Fruit fly (Drosophila melanogaster) whole organism, prepupa: ENCODE results near the gene CG3213.

Experiments used
- CG10669 ChIP-seq: fragments of 200-800 bp; sonication (Bioruptor generic); optimal IDR thresholded peaks from 3 replicates; lab custom pipeline; 2018; ENCODE audit warnings: missing biosample characterization, mild to moderate bottlenecking, missing genetic modification characterization, moderate library complexity
- CG11294 ChIP-seq: fragments of 200-800 bp; sonication (Bioruptor generic); IDR thresholded peaks from 2 replicates; pipeline ENCODE4 v1.3.6; 2022; ENCODE audit warnings: missing biosample characterization, missing genetic modification characterization
- CG11762 ChIP-seq: fragments of 200-800 bp; sonication (Bioruptor generic); optimal IDR thresholded peaks from 3 replicates; lab custom pipeline; 2016; ENCODE audit warnings: missing biosample characterization, missing genetic modification characterization; ENCODE audit not compliant: insufficient read depth
- CG15336 ChIP-seq: fragments of 200-800 bp; sonication (Bioruptor generic); IDR thresholded peaks from 2 replicates; pipeline ENCODE4 v1.3.6; 2022; ENCODE audit warnings: missing biosample characterization, missing genetic modification characterization
- CG1621 ChIP-seq: fragments of 200-800 bp; sonication (Bioruptor generic); optimal IDR thresholded peaks from 3 replicates; lab custom pipeline; 2018; ENCODE audit warnings: missing biosample characterization, mild to moderate bottlenecking, missing genetic modification characterization
- CG3032 ChIP-seq: fragments of 200-800 bp; optimal IDR thresholded peaks from 2 replicates; lab custom pipeline; 2019; ENCODE audit warnings: missing biosample characterization, mild to moderate bottlenecking, missing genetic modification characterization, moderate library complexity
- CG32006 ChIP-seq: fragments of 200-800 bp; sonication (Bioruptor generic); optimal IDR thresholded peaks from 3 replicates; lab custom pipeline; 2017; ENCODE audit warnings: missing biosample characterization, mild to moderate bottlenecking, missing genetic modification characterization
- CG34406 ChIP-seq: fragments of 200-800 bp; sonication (Bioruptor generic); optimal IDR thresholded peaks from 3 replicates; lab custom pipeline; 2016; ENCODE audit warnings: missing biosample characterization, missing genetic modification characterization
- CG3919 ChIP-seq: fragments of 200-800 bp; sonication (Bioruptor generic); optimal IDR thresholded peaks from 3 replicates; lab custom pipeline; 2016; ENCODE audit warnings: missing biosample characterization, missing genetic modification characterization
- CG4318 ChIP-seq: fragments of 200-800 bp; sonication (Bioruptor generic); optimal IDR thresholded peaks from 3 replicates; lab custom pipeline; 2017; ENCODE audit warnings: missing biosample characterization, mild to moderate bottlenecking, missing genetic modification characterization
- CG6163 ChIP-seq: fragments of 200-800 bp; sonication (Bioruptor generic); IDR thresholded peaks from 3 replicates; pipeline ENCODE4 v1.3.6; 2022; ENCODE audit warnings: missing biosample characterization, missing genetic modification characterization
- CG6792 ChIP-seq: fragments of 200-800 bp; sonication (Bioruptor generic); optimal IDR thresholded peaks from 3 replicates; lab custom pipeline; 2016; ENCODE audit warnings: missing biosample characterization, missing genetic modification characterization
- CG6808 ChIP-seq: fragments of 200-800 bp; sonication (Bioruptor generic); optimal IDR thresholded peaks from 3 replicates; lab custom pipeline; 2017; ENCODE audit warnings: missing biosample characterization, missing genetic modification characterization, mild to moderate bottlenecking, moderate library complexity, missing genetic modification reagents
- CG7368 ChIP-seq: fragments of 200-800 bp; sonication (Bioruptor generic); optimal IDR thresholded peaks from 3 replicates; lab custom pipeline; 2016; ENCODE audit warnings: missing biosample characterization, missing genetic modification characterization
- CG8119 ChIP-seq: fragments of 200-800 bp; sonication (Bioruptor generic); IDR thresholded peaks from 3 replicates; pipeline ENCODE4 v1.3.6; 2022; ENCODE audit warnings: missing biosample characterization, missing genetic modification characterization
- CG8319 ChIP-seq: fragments of 200-800 bp; sonication (Bioruptor generic); optimal IDR thresholded peaks from 3 replicates; lab custom pipeline; 2016; ENCODE audit warnings: missing biosample characterization, missing genetic modification characterization
- CG8632 ChIP-seq: fragments of 200-800 bp; sonication (Bioruptor generic); optimal IDR thresholded peaks from 3 replicates; lab custom pipeline; 2016; ENCODE audit warnings: missing biosample characterization, missing genetic modification characterization
- Eip78C ChIP-seq: fragments of 200-800 bp; sonication (Bioruptor generic); peaks from one replicate; lab custom pipeline; 2016; ENCODE audit warnings: missing biosample characterization, missing genetic modification characterization
- Eip93F ChIP-seq: fragments of 200-800 bp; sonication (Bioruptor generic); optimal IDR thresholded peaks from 2 replicates; lab custom pipeline; 2016; ENCODE audit warnings: missing biosample characterization, mild to moderate bottlenecking, missing genetic modification characterization
- Ets21C ChIP-seq: fragments of 200-800 bp; sonication (Bioruptor generic); optimal IDR thresholded peaks from 3 replicates; lab custom pipeline; 2016; ENCODE audit warnings: missing biosample characterization, missing genetic modification characterization
- Ets96B ChIP-seq: fragments of 200-800 bp; optimal IDR thresholded peaks from 2 replicates; lab custom pipeline; 2019; ENCODE audit warnings: missing biosample characterization, mild to moderate bottlenecking, missing genetic modification characterization, moderate library complexity
- Gug ChIP-seq: fragments of 200-800 bp; sonication (Bioruptor generic); IDR thresholded peaks from 2 replicates; pipeline ENCODE4 v1.3.6; 2022; ENCODE audit warnings: missing biosample characterization, missing genetic modification characterization
- Hr38 ChIP-seq: sonication (Bioruptor generic); optimal IDR thresholded peaks from 2 replicates; lab custom pipeline; 2016; ENCODE audit warnings: missing biosample characterization, missing genetic modification characterization
- Hr39 ChIP-seq: fragments of 200-800 bp; sonication (Bioruptor generic); optimal IDR thresholded peaks from 2 replicates; lab custom pipeline; 2016; ENCODE audit warnings: missing biosample characterization, missing genetic modification characterization
- Hr4 ChIP-seq: fragments of 200-800 bp; sonication (Bioruptor generic); optimal IDR thresholded peaks from 3 replicates; lab custom pipeline; 2016; ENCODE audit warnings: missing biosample characterization, missing genetic modification characterization
- Lpt ChIP-seq: fragments of 200-800 bp; sonication (Bioruptor generic); optimal IDR thresholded peaks from 3 replicates; lab custom pipeline; 2016; ENCODE audit warnings: missing biosample characterization, missing genetic modification characterization
- Met ChIP-seq: fragments of 200-800 bp; sonication (Bioruptor generic); optimal IDR thresholded peaks from 3 replicates; lab custom pipeline; 2016; ENCODE audit warnings: missing biosample characterization, missing genetic modification characterization
- OdsH ChIP-seq: fragments of 200-800 bp; sonication (Bioruptor generic); optimal IDR thresholded peaks from 3 replicates; lab custom pipeline; 2016; ENCODE audit warnings: missing biosample characterization, missing genetic modification characterization
- Smox ChIP-seq: fragments of 200-800 bp; sonication (Bioruptor generic); optimal IDR thresholded peaks from 3 replicates; lab custom pipeline; 2016; ENCODE audit warnings: missing biosample characterization, missing genetic modification characterization
- Sox102F ChIP-seq: fragments of 200-800 bp; sonication (Bioruptor generic); optimal IDR thresholded peaks from 2 replicates; lab custom pipeline; 2016; ENCODE audit warnings: missing biosample characterization, mild to moderate bottlenecking, missing genetic modification characterization
- Sox14 ChIP-seq: fragments of 200-800 bp; sonication (Bioruptor generic); optimal IDR thresholded peaks from 3 replicates; lab custom pipeline; 2016; ENCODE audit warnings: missing biosample characterization, missing genetic modification characterization
- Sox15 ChIP-seq: fragments of 200-800 bp; sonication (Bioruptor generic); optimal IDR thresholded peaks from 3 replicates; lab custom pipeline; 2016; ENCODE audit warnings: missing biosample characterization, missing genetic modification characterization
- dac ChIP-seq: fragments of 200-800 bp; sonication (Bioruptor generic); optimal IDR thresholded peaks from 2 replicates; lab custom pipeline; 2017; ENCODE audit warnings: missing biosample characterization, mild to moderate bottlenecking, missing genetic modification characterization
- dsx ChIP-seq: fragments of 200-800 bp; optimal IDR thresholded peaks from 3 replicates; lab custom pipeline; 2019; ENCODE audit warnings: missing biosample characterization, mild to moderate bottlenecking, missing genetic modification characterization, moderate library complexity; ENCODE audit not compliant: poor library complexity, severe bottlenecking
- eg ChIP-seq: fragments of 200-800 bp; sonication (Bioruptor generic); IDR thresholded peaks from 3 replicates; pipeline ENCODE4 v1.3.6; 2022; ENCODE audit warnings: missing biosample characterization, missing genetic modification characterization
- esn ChIP-seq: fragments of 200-800 bp; sonication (Bioruptor generic); optimal IDR thresholded peaks from 2 replicates; lab custom pipeline; 2016; ENCODE audit warnings: missing biosample characterization, mild to moderate bottlenecking, missing genetic modification characterization, moderate library complexity
- fd59A ChIP-seq: fragments of 200-800 bp; sonication (Bioruptor generic); optimal IDR thresholded peaks from 2 replicates; lab custom pipeline; 2017; ENCODE audit warnings: missing biosample characterization, mild to moderate bottlenecking, missing genetic modification characterization, missing genetic modification reagents
- fkh ChIP-seq: fragments of 200-800 bp; sonication (Bioruptor generic); optimal IDR thresholded peaks from 3 replicates; lab custom pipeline; 2017; ENCODE audit warnings: missing biosample characterization, mild to moderate bottlenecking, missing genetic modification characterization, moderate library complexity
- lz ChIP-seq: fragments of 200-800 bp; sonication (Bioruptor generic); optimal IDR thresholded peaks from 3 replicates; lab custom pipeline; 2016; ENCODE audit warnings: missing biosample characterization, missing genetic modification characterization
- pdm3 ChIP-seq: fragments of 200-800 bp; sonication (Bioruptor generic); optimal IDR thresholded peaks from 3 replicates; lab custom pipeline; 2016; ENCODE audit warnings: missing biosample characterization, missing genetic modification characterization
- salr ChIP-seq, 2 experiments: fragments of 200-800 bp; sonication (Bioruptor generic); optimal IDR thresholded peaks; 3 replicates each; lab custom pipeline; 2016 to 2018; ENCODE audit warnings: missing biosample characterization in 2 of 2, missing genetic modification characterization in 2 of 2, mild to moderate bottlenecking in 1 of 2
- spab ChIP-seq: fragments of 200-800 bp; sonication (Bioruptor generic); optimal IDR thresholded peaks from 2 replicates; lab custom pipeline; 2017; ENCODE audit warnings: missing biosample characterization, mild to moderate bottlenecking, missing genetic modification characterization, missing genetic modification reagents
- ss ChIP-seq, 2 experiments: fragments of 200-800 bp; sonication (Bioruptor generic); optimal IDR thresholded peaks; 2 replicates in 1 of 2; 3 replicates in 1 of 2; lab custom pipeline; 2017 to 2018; ENCODE audit warnings: mild to moderate bottlenecking in 2 of 2, missing biosample characterization in 2 of 2, missing genetic modification characterization in 2 of 2, moderate library complexity in 1 of 2
- svp ChIP-seq: fragments of 200-800 bp; sonication (Bioruptor generic); peaks from one replicate; lab custom pipeline; 2016; ENCODE audit warnings: missing biosample characterization, missing genetic modification characterization
- topi ChIP-seq: fragments of 200-800 bp; sonication (Bioruptor generic); optimal IDR thresholded peaks from 3 replicates; lab custom pipeline; 2016; ENCODE audit warnings: missing biosample characterization, missing genetic modification characterization
- vri ChIP-seq: fragments of 200-800 bp; sonication (Bioruptor generic); optimal IDR thresholded peaks from 3 replicates; lab custom pipeline; 2016; ENCODE audit warnings: missing biosample characterization, mild to moderate bottlenecking, missing genetic modification characterization

Gene CG3213

dm6 chr2L:3553902-3554301, 34.5 kb upstream of the CG3213 start (continued):
- peak; percentile 78 for TF ChIP-seq esn (GFP tag; lab: Kevin White, UChicago)
- no peak for TF ChIP-seq Ets96B
- TF ChIP-seq CG3032 (tag; lab: Kevin White, UChicago), result no peak
- no peak for TF ChIP-seq spab (GFP tag; lab: Kevin White, UChicago)
- TF ChIP-seq Eip78C, result peak; percentile 77
- TF ChIP-seq CG8632 (GFP tag; lab: Kevin White, UChicago), result peak; percentile 26
- TF ChIP-seq svp (GFP tag; lab: Kevin White, UChicago), result peak; percentile 86
- peak; percentile 73 for TF ChIP-seq Sox102F
- TF ChIP-seq CG32006 (GFP tag; lab: Kevin White, UChicago), result no peak
- TF ChIP-seq eg, result no peak
- TF ChIP-seq CG6808 (GFP tag; lab: Kevin White, UChicago), result no peak
- no peak for TF ChIP-seq fkh (GFP tag; lab: Kevin White, UChicago)
- no peak for TF ChIP-seq CG15336 (GFP tag; lab: Robert Waterston, UW)
- no peak for TF ChIP-seq Eip93F (GFP tag; lab: Kevin White, UChicago)
- TF ChIP-seq Sox15 (GFP tag; lab: Kevin White, UChicago), result no peak
- TF ChIP-seq Hr39 (GFP tag; lab: Kevin White, UChicago), result peak; percentile 78
- TF ChIP-seq salr (GFP tag; optimal IDR thresholded peaks at IDR 0.05; lab: Kevin White, UChicago), result no peak
- TF ChIP-seq fd59A (GFP tag; lab: Kevin White, UChicago), result no peak
- no peak for TF ChIP-seq CG11762 (GFP tag; lab: Kevin White, UChicago)
- peak; percentile 57 for TF ChIP-seq Ets21C (GFP tag; lab: Kevin White, UChicago)
- peak; percentile 45 for TF ChIP-seq CG34406 (GFP tag; lab: Kevin White, UChicago)
- TF ChIP-seq dsx (GFP tag; lab: Kevin White, UChicago), result no peak
- TF ChIP-seq Hr4 (GFP tag; lab: Kevin White, UChicago), result no peak
- TF ChIP-seq topi, result peak; percentile 72
- peak; percentile 21 for TF ChIP-seq CG8319 (GFP tag; lab: Kevin White, UChicago)
- no peak for TF ChIP-seq CG11294 (GFP tag; lab: Robert Waterston, UW)
- peak; percentile 53 for TF ChIP-seq CG3919 (GFP tag; lab: Kevin White, UChicago)
- TF ChIP-seq Lpt, result no peak
- TF ChIP-seq dac (GFP tag; lab: Kevin White, UChicago), result no peak
- no peak for TF ChIP-seq ss (GFP tag; optimal IDR thresholded peaks at IDR 0.05; lab: Kevin White, UChicago)
- TF ChIP-seq vri (GFP tag; lab: Kevin White, UChicago), result peak; percentile 51
- TF ChIP-seq Hr38, result no peak
- TF ChIP-seq CG8119, result no peak
- no peak for TF ChIP-seq CG10669

dm6 chr2L:3552773-3553172, 33.3 kb upstream of the CG3213 start:
- no peak for TF ChIP-seq CG4318 (GFP tag; lab: Kevin White, UChicago)
- TF ChIP-seq lz (GFP tag; lab: Kevin White, UChicago), result peak; percentile 61
- TF ChIP-seq CG3919 (GFP tag; lab: Kevin White, UChicago), result peak; percentile 71
- peak; percentile 72 for TF ChIP-seq CG6792 (GFP tag; lab: Kevin White, UChicago)
- peak; percentile 84 for TF ChIP-seq CG6808 (GFP tag; lab: Kevin White, UChicago)
- TF ChIP-seq CG1621 (tag; lab: Kevin White, UChicago), result peak; percentile 54
- TF ChIP-seq spab (GFP tag; lab: Kevin White, UChicago), result peak; percentile 73
- TF ChIP-seq CG11762 (GFP tag; lab: Kevin White, UChicago), result peak; percentile 59
- no peak for TF ChIP-seq Eip93F (GFP tag; lab: Kevin White, UChicago)
- TF ChIP-seq CG10669, result peak; percentile 78
- 0 out of 2 replicates have a peak, but pooled peaks have one; percentile 21 for TF ChIP-seq CG11294 (GFP tag; lab: Robert Waterston, UW)
- peak; percentile 72 for TF ChIP-seq Sox14 (GFP tag; lab: Kevin White, UChicago)
- peak; percentile 74 for TF ChIP-seq Sox102F
- peak; percentile 35 for TF ChIP-seq CG32006 (GFP tag; lab: Kevin White, UChicago)
- peak; percentile 33 for TF ChIP-seq CG8632 (GFP tag; lab: Kevin White, UChicago)
- peak; percentile 33 to 45 for TF ChIP-seq salr (GFP tag; optimal IDR thresholded peaks at IDR 0.05; lab: Kevin White, UChicago)
- peak; percentile 51 for TF ChIP-seq CG8319 (GFP tag; lab: Kevin White, UChicago)
- peak; percentile 61 for TF ChIP-seq OdsH (GFP tag; lab: Kevin White, UChicago)
- peak; percentile 91 for TF ChIP-seq Eip78C
- TF ChIP-seq Met (GFP tag; lab: Kevin White, UChicago), result peak; percentile 72
- peak; percentile 83 for TF ChIP-seq CG6163 (GFP tag; lab: Robert Waterston, UW)
- peak; percentile 36 for TF ChIP-seq Smox (GFP tag; lab: Kevin White, UChicago)
- peak; percentile 68 for TF ChIP-seq pdm3 (GFP tag; lab: Kevin White, UChicago)
- TF ChIP-seq Ets21C (GFP tag; lab: Kevin White, UChicago), result peak; percentile 52
- 0 out of 2 replicates have a peak, but pooled peaks have one; percentile 19 for TF ChIP-seq CG15336 (GFP tag; lab: Robert Waterston, UW)
- no peak for TF ChIP-seq fkh (GFP tag; lab: Kevin White, UChicago)
- TF ChIP-seq Gug (GFP tag; lab: Robert Waterston, UW), result 0 out of 2 replicates have a peak, but pooled peaks have one; percentile 26
- TF ChIP-seq dsx (GFP tag; lab: Kevin White, UChicago), result peak; percentile 72
- TF ChIP-seq eg, result peak; percentile 25; the same call in 1 of the 3 replicates
- TF ChIP-seq CG7368 (GFP tag; lab: Kevin White, UChicago), result peak; percentile 65
- TF ChIP-seq vri (GFP tag; lab: Kevin White, UChicago), result peak; percentile 60
- TF ChIP-seq CG34406 (GFP tag; lab: Kevin White, UChicago), result peak; percentile 37
- peak; percentile 60 for TF ChIP-seq topi
- peak; percentile 76 for TF ChIP-seq esn (GFP tag; lab: Kevin White, UChicago)
- peak; percentile 85 for TF ChIP-seq CG3032 (tag; lab: Kevin White, UChicago)
